Worm (Caenorhabditis elegans) whole organism, L1 larva: ENCODE measurements around the gene pph-5.

Experiments
- C16A3.4 ChIP-seq: fragments of 150-350 bp; optimal IDR thresholded peaks from 2 replicates; lab custom pipeline; 2014; ENCODE audit warnings: missing biosample characterization, missing genetic modification characterization
- F16B12.6 ChIP-seq: fragments of 150-350 bp; optimal IDR thresholded peaks from 2 replicates; lab custom pipeline; 2014; ENCODE audit warnings: missing biosample characterization, missing genetic modification characterization
- aha-1 ChIP-seq: fragments of 150-350 bp; optimal IDR thresholded peaks from 2 replicates; lab custom pipeline; 2014; ENCODE audit warnings: missing biosample characterization, missing genetic modification characterization
- aly-2 ChIP-seq: fragments of 150-350 bp; optimal IDR thresholded peaks from 2 replicates; lab custom pipeline; 2014; ENCODE audit warnings: missing biosample characterization, missing genetic modification characterization
- ama-1 ChIP-seq: fragments of 150-350 bp; optimal IDR thresholded peaks from 2 replicates; lab custom pipeline; 2014
- ceh-8 ChIP-seq: fragments of 200-800 bp; sonication (Bioruptor generic); optimal IDR thresholded peaks from 2 replicates; lab custom pipeline; 2018; ENCODE audit warnings: mild to moderate bottlenecking, missing genetic modification characterization, moderate library complexity, missing compliant biosample characterization
- ceh-90 ChIP-seq: sonication (generic microtip); optimal IDR thresholded peaks from 2 replicates; lab custom pipeline; 2016; ENCODE audit warnings: missing genetic modification characterization, missing compliant biosample characterization
- efl-1 ChIP-seq, 4 experiments: fragments of 150-350 bp; optimal IDR thresholded peaks in 3 of 4; peaks in 1 of 4; 1 replicate in 1 of 4; 2 replicates in 3 of 4; lab custom pipeline; 2014; ENCODE audit warnings: missing biosample characterization in 2 of 4, missing genetic modification characterization in 2 of 4, missing genetic modification reagents in 2 of 4
- efl-3 ChIP-seq: fragments of 200-800 bp; sonication (Bioruptor generic); optimal IDR thresholded peaks from 2 replicates; lab custom pipeline; 2018; ENCODE audit warnings: mild to moderate bottlenecking, missing genetic modification characterization, missing compliant biosample characterization
- egl-27 ChIP-seq, 2 experiments: fragments of 150-350 bp in 1 of 2; sonication (generic microtip); optimal IDR thresholded peaks; 3 replicates each; lab custom pipeline; 2017 to 2018; ENCODE audit warnings: missing biosample characterization in 2 of 2, missing genetic modification characterization in 2 of 2, missing genetic modification reagents in 2 of 2
- elt-3 ChIP-seq, 6 experiments: fragments of 150-350 bp in 1 of 6; sonication (generic microtip); optimal IDR thresholded peaks; 2 replicates each; lab custom pipeline; 2017 to 2018; ENCODE audit warnings: missing biosample characterization in 6 of 6, missing genetic modification characterization in 6 of 6, inconsistent platforms in 1 of 6
- fkh-8 ChIP-seq: sonication (generic microtip); optimal IDR thresholded peaks from 2 replicates; lab custom pipeline; 2016; ENCODE audit warnings: mild to moderate bottlenecking, missing genetic modification characterization, missing compliant biosample characterization
- fos-1 ChIP-seq: fragments of 150-350 bp; optimal IDR thresholded peaks from 2 replicates; lab custom pipeline; 2014; ENCODE audit warnings: missing biosample characterization, missing genetic modification characterization
- irx-1 ChIP-seq: sonication (generic microtip); optimal IDR thresholded peaks from 2 replicates; lab custom pipeline; 2016; ENCODE audit warnings: missing genetic modification characterization, missing compliant biosample characterization
- lin-13 ChIP-seq: fragments of 150-350 bp; optimal IDR thresholded peaks from 2 replicates; lab custom pipeline; 2014; ENCODE audit warnings: missing biosample characterization, missing genetic modification reagents, missing genetic modification characterization
- lin-35 ChIP-seq, 2 experiments: fragments of 150-350 bp; optimal IDR thresholded peaks; 2 replicates each; lab custom pipeline; 2014; ENCODE audit warnings: missing biosample characterization in 2 of 2, missing genetic modification characterization in 2 of 2, missing genetic modification reagents in 2 of 2
- lir-3 ChIP-seq: sonication (generic microtip); optimal IDR thresholded peaks from 2 replicates; lab custom pipeline; 2016; ENCODE audit warnings: mild to moderate bottlenecking, missing genetic modification characterization, moderate library complexity, missing compliant biosample characterization; ENCODE audit not compliant: poor library complexity
- mdl-1 ChIP-seq, 2 experiments: fragments of 150-350 bp; optimal IDR thresholded peaks; 2 replicates each; lab custom pipeline; 2014 to 2017; ENCODE audit warnings: missing biosample characterization in 2 of 2, missing genetic modification characterization in 2 of 2, inconsistent platforms in 1 of 2
- mef-2 ChIP-seq: fragments of 150-350 bp; optimal IDR thresholded peaks from 2 replicates; lab custom pipeline; 2014; ENCODE audit warnings: missing biosample characterization, missing genetic modification characterization
- mep-1 ChIP-seq: fragments of 150-350 bp; optimal IDR thresholded peaks from 2 replicates; lab custom pipeline; 2014; ENCODE audit warnings: missing biosample characterization, missing genetic modification characterization
- nhr-11 ChIP-seq: fragments of 150-350 bp; optimal IDR thresholded peaks from 2 replicates; lab custom pipeline; 2014; ENCODE audit warnings: missing biosample characterization, missing genetic modification characterization
- nhr-19 ChIP-seq: fragments of 200-800 bp; sonication (Bioruptor generic); conservative IDR thresholded peaks from 2 replicates; pipeline ENCODE4 v1.3.6; 2022; ENCODE audit warnings: missing genetic modification characterization, missing compliant biosample characterization
- nhr-20 ChIP-seq: sonication (generic microtip); optimal IDR thresholded peaks from 2 replicates; lab custom pipeline; 2016; ENCODE audit warnings: mild to moderate bottlenecking, missing genetic modification characterization, missing compliant biosample characterization
- nhr-237 ChIP-seq: fragments of 150-350 bp; optimal IDR thresholded peaks from 2 replicates; lab custom pipeline; 2014; ENCODE audit warnings: missing biosample characterization, missing genetic modification characterization
- nhr-28 ChIP-seq: fragments of 150-350 bp; optimal IDR thresholded peaks from 2 replicates; lab custom pipeline; 2014; ENCODE audit warnings: missing biosample characterization, missing genetic modification characterization
- nhr-47 ChIP-seq: sonication (generic microtip); optimal IDR thresholded peaks from 2 replicates; lab custom pipeline; 2016; ENCODE audit warnings: mild to moderate bottlenecking, missing genetic modification characterization, moderate library complexity, missing compliant biosample characterization
- nhr-77 ChIP-seq: fragments of 150-350 bp; optimal IDR thresholded peaks from 2 replicates; lab custom pipeline; 2014; ENCODE audit warnings: missing biosample characterization, missing genetic modification characterization
- nhr-90 ChIP-seq: sonication (generic microtip); optimal IDR thresholded peaks from 2 replicates; lab custom pipeline; 2016; ENCODE audit warnings: mild to moderate bottlenecking, missing genetic modification characterization, missing compliant biosample characterization; ENCODE audit not compliant: poor library complexity
- pax-3 ChIP-seq: fragments of 200-800 bp; sonication (Bioruptor generic); optimal IDR thresholded peaks from 2 replicates; lab custom pipeline; 2018; ENCODE audit warnings: mild to moderate bottlenecking, missing genetic modification characterization, moderate library complexity, missing compliant biosample characterization
- pqm-1 ChIP-seq: sonication (generic microtip); optimal IDR thresholded peaks from 3 replicates; lab custom pipeline; 2017; ENCODE audit warnings: missing biosample characterization, missing genetic modification characterization
- sox-4 ChIP-seq: sonication (generic microtip); optimal IDR thresholded peaks from 2 replicates; lab custom pipeline; 2016; ENCODE audit warnings: missing genetic modification characterization, missing compliant biosample characterization
- swsn-7 ChIP-seq: sonication (generic microtip); optimal IDR thresholded peaks from 2 replicates; lab custom pipeline; 2016; ENCODE audit warnings: missing genetic modification characterization, missing compliant biosample characterization
- unc-86 ChIP-seq: sonication (generic microtip); optimal IDR thresholded peaks from 2 replicates; lab custom pipeline; 2016; ENCODE audit warnings: missing genetic modification characterization, missing compliant biosample characterization
- zag-1 ChIP-seq: fragments of 150-350 bp; optimal IDR thresholded peaks from 2 replicates; lab custom pipeline; 2014; ENCODE audit warnings: missing biosample characterization, missing genetic modification characterization
- zip-4 ChIP-seq: fragments of 200-800 bp; sonication (Bioruptor generic); optimal IDR thresholded peaks from 2 replicates; lab custom pipeline; 2018; ENCODE audit warnings: mild to moderate bottlenecking, missing genetic modification characterization, moderate library complexity, missing compliant biosample characterization

Gene pph-5

ce11 chrV:19189963-19190597 lies at the start of gene pph-5, which contains the start of gene Y39B6A.3 (continued):
- no peak for TF ChIP-seq lin-13 (GFP tag; lab: Kevin White, UChicago)
- no peak for TF ChIP-seq nhr-11 (tag; lab: Kevin White, UChicago)
- TF ChIP-seq irx-1 (tag; lab: Kevin White, UChicago) = peak; percentile 59
- peak; percentile 49 for TF ChIP-seq nhr-77 (tag; lab: Kevin White, UChicago)
- peak; percentile 66 for TF ChIP-seq nhr-19 (GFP tag; lab: Robert Waterston, UW)
- TF ChIP-seq pqm-1 (tag; lab: Kevin White, UChicago) = no peak
- TF ChIP-seq unc-86 = peak; percentile 48
- TF ChIP-seq pax-3 (tag; lab: Kevin White, UChicago) = peak; percentile 38
- peak; percentile 81 for TF ChIP-seq nhr-47 (tag; lab: Kevin White, UChicago)
- TF ChIP-seq efl-3 (GFP tag; lab: Kevin White, UChicago) = no peak
- TF ChIP-seq lir-3 (tag; lab: Kevin White, UChicago) = no peak
- TF ChIP-seq efl-1 (optimal IDR thresholded peaks at IDR 0.05; lab: Kevin White, UChicago) = peak; percentile 30 to 52
- peak; percentile 26 to 88 for TF ChIP-seq efl-1 (GFP tag; optimal IDR thresholded peaks at IDR 0.05 in 1 of 2; lab: Kevin White, UChicago)
- no peak for TF ChIP-seq aha-1 (tag; lab: Kevin White, UChicago)
- no peak for TF ChIP-seq nhr-28 (tag; lab: Kevin White, UChicago)
- no peak for TF ChIP-seq zip-4 (GFP tag; lab: Kevin White, UChicago)
- TF ChIP-seq zag-1 (tag; lab: Kevin White, UChicago) = no peak
- TF ChIP-seq ceh-90 = no peak
- peak; percentile 56 for TF ChIP-seq swsn-7 (tag; lab: Kevin White, UChicago)
- TF ChIP-seq F16B12.6 (tag; lab: Kevin White, UChicago) = peak; percentile 1
- TF ChIP-seq fos-1 (tag; lab: Kevin White, UChicago) = no peak
- no peak for TF ChIP-seq sox-4
- no peak for TF ChIP-seq ama-1
- no peak for TF ChIP-seq elt-3 (tag; optimal IDR thresholded peaks at IDR 0.05; lab: Kevin White, UChicago)

- TF ChIP-seq nhr-19 (GFP tag; lab: Robert Waterston, UW) = peak; percentile 28
- TF ChIP-seq mdl-1 (tag; optimal IDR thresholded peaks at IDR 0.05; lab: Kevin White, UChicago) = no peak
- TF ChIP-seq lin-35 (GFP tag; optimal IDR thresholded peaks at IDR 0.05; lab: Kevin White, UChicago) = peak in 1 of 2 experiments; percentile 13
- TF ChIP-seq mep-1 (tag; lab: Kevin White, UChicago) = no peak
- TF ChIP-seq mef-2 (tag; lab: Kevin White, UChicago) = no peak
- TF ChIP-seq F16B12.6 (tag; lab: Kevin White, UChicago) = no peak
- TF ChIP-seq ceh-8 (GFP tag; lab: Kevin White, UChicago) = no peak
- TF ChIP-seq ama-1 = no peak
- peak; percentile 2 for TF ChIP-seq nhr-47 (tag; lab: Kevin White, UChicago)
- no peak for TF ChIP-seq irx-1 (tag; lab: Kevin White, UChicago)
- TF ChIP-seq efl-1 (optimal IDR thresholded peaks at IDR 0.05; lab: Kevin White, UChicago) = no peak
- peak in 1 of 2 experiments; percentile 45 for TF ChIP-seq efl-1 (GFP tag; optimal IDR thresholded peaks at IDR 0.05 in 1 of 2; lab: Kevin White, UChicago)
- TF ChIP-seq egl-27 (tag; optimal IDR thresholded peaks at IDR 0.05; lab: Kevin White, UChicago) = no peak
- TF ChIP-seq nhr-90 (tag; lab: Kevin White, UChicago) = no peak
These were observed 47.8 kb upstream of the pph-5 start for ce11 chrV:19142595-19142994.

- TF ChIP-seq C16A3.4 (tag; lab: Kevin White, UChicago) = no peak
- TF ChIP-seq zag-1 (tag; lab: Kevin White, UChicago) = no peak
- TF ChIP-seq fkh-8 (tag; lab: Kevin White, UChicago) = no peak
- TF ChIP-seq nhr-20 (tag; lab: Kevin White, UChicago) = no peak
- TF ChIP-seq pax-3 (tag; lab: Kevin White, UChicago) = no peak
- no peak for TF ChIP-seq nhr-11 (tag; lab: Kevin White, UChicago)
- no peak for TF ChIP-seq nhr-237 (tag; lab: Kevin White, UChicago)
- no peak for TF ChIP-seq aly-2
- no peak for TF ChIP-seq fos-1 (tag; lab: Kevin White, UChicago)
- no peak for TF ChIP-seq ama-1
- no peak for TF ChIP-seq nhr-77 (tag; lab: Kevin White, UChicago)
These were observed 42.0 kb upstream of the pph-5 start for ce11 chrV:19148350-19148749.
